Worm (Caenorhabditis elegans) whole organism, L3 larva: ENCODE data around the gene F35H10.3.

Experiments
- R02D3.7 ChIP-seq: fragments of 150-350 bp; optimal IDR thresholded peaks from 2 replicates; lab custom pipeline; 2014; ENCODE audit warnings: missing biosample characterization, missing genetic modification characterization
- ZK546.5 ChIP-seq: sonication (generic microtip); optimal IDR thresholded peaks from 2 replicates; lab custom pipeline; 2017; ENCODE audit warnings: missing biosample characterization, missing genetic modification characterization
- aly-2 ChIP-seq: fragments of 150-350 bp; optimal IDR thresholded peaks from 2 replicates; lab custom pipeline; 2014; ENCODE audit warnings: missing biosample characterization, missing genetic modification characterization
- ama-1 ChIP-seq: fragments of 150-350 bp; optimal IDR thresholded peaks from 2 replicates; lab custom pipeline; 2018
- ceh-28 ChIP-seq: fragments of 150-350 bp; optimal IDR thresholded peaks from 2 replicates; lab custom pipeline; 2014; ENCODE audit warnings: missing biosample characterization, missing genetic modification reagents, missing genetic modification characterization
- ceh-82 ChIP-seq: fragments of 150-350 bp; optimal IDR thresholded peaks from 2 replicates; lab custom pipeline; 2014; ENCODE audit warnings: missing biosample characterization, missing genetic modification characterization
- egl-27 ChIP-seq: sonication (generic microtip); optimal IDR thresholded peaks from 4 replicates; lab custom pipeline; 2017; ENCODE audit warnings: missing biosample characterization, missing genetic modification reagents, missing genetic modification characterization
- egl-5 ChIP-seq: fragments of 150-350 bp; optimal IDR thresholded peaks from 2 replicates; lab custom pipeline; 2017; ENCODE audit warnings: missing biosample characterization, missing genetic modification reagents, missing genetic modification characterization, inconsistent platforms
- elt-2 ChIP-seq: sonication (generic microtip); optimal IDR thresholded peaks from 2 replicates; lab custom pipeline; 2016; ENCODE audit warnings: missing genetic modification reagents, mild to moderate bottlenecking, missing genetic modification characterization, missing compliant biosample characterization
- elt-3 ChIP-seq, 3 experiments: fragments of 150-350 bp in 1 of 3; sonication (generic microtip) in 2 of 3; optimal IDR thresholded peaks; 2 replicates in 2 of 3; 4 replicates in 1 of 3; lab custom pipeline; 2014 to 2017; ENCODE audit warnings: missing biosample characterization in 3 of 3, missing genetic modification characterization in 3 of 3
- eor-1 ChIP-seq, 2 experiments: fragments of 150-350 bp; optimal IDR thresholded peaks; 2 replicates each; lab custom pipeline; 2014 to 2018; ENCODE audit warnings: missing biosample characterization in 2 of 2, missing genetic modification characterization in 2 of 2
- fkh-10 ChIP-seq: sonication (generic microtip); optimal IDR thresholded peaks from 2 replicates; lab custom pipeline; 2017; ENCODE audit warnings: missing biosample characterization, missing genetic modification reagents, missing genetic modification characterization
- fos-1 ChIP-seq: fragments of 150-350 bp; optimal IDR thresholded peaks from 2 replicates; lab custom pipeline; 2014; ENCODE audit warnings: missing biosample characterization, missing genetic modification characterization
- hmg-11 ChIP-seq: sonication (generic microtip); optimal IDR thresholded peaks from 2 replicates; lab custom pipeline; 2016; ENCODE audit warnings: missing genetic modification characterization, missing compliant biosample characterization
- jun-1 ChIP-seq: fragments of 150-350 bp; optimal IDR thresholded peaks from 2 replicates; lab custom pipeline; 2014; ENCODE audit warnings: missing biosample characterization, missing genetic modification reagents, missing genetic modification characterization
- lin-15B ChIP-seq: fragments of 150-350 bp; optimal IDR thresholded peaks from 2 replicates; lab custom pipeline; 2014; ENCODE audit warnings: missing biosample characterization, missing genetic modification characterization
- lin-39 ChIP-seq: fragments of 150-350 bp; optimal IDR thresholded peaks from 2 replicates; lab custom pipeline; 2018; ENCODE audit warnings: missing biosample characterization, missing genetic modification reagents, missing genetic modification characterization
- lsy-12 ChIP-seq: sonication (generic microtip); optimal IDR thresholded peaks from 2 replicates; lab custom pipeline; 2016; ENCODE audit warnings: mild to moderate bottlenecking, missing genetic modification characterization, missing compliant biosample characterization
- mdl-1 ChIP-seq: fragments of 150-350 bp; optimal IDR thresholded peaks from 2 replicates; lab custom pipeline; 2014; ENCODE audit warnings: missing biosample characterization, missing genetic modification characterization
- nfya-1 ChIP-seq: sonication (generic microtip); optimal IDR thresholded peaks from 2 replicates; lab custom pipeline; 2017; ENCODE audit warnings: missing genetic modification characterization, mild to moderate bottlenecking, missing compliant biosample characterization, antibody characterized with exemption, moderate library complexity; ENCODE audit not compliant: insufficient read depth
- nhr-12 ChIP-seq: fragments of 150-350 bp; optimal IDR thresholded peaks from 2 replicates; lab custom pipeline; 2014; ENCODE audit warnings: missing biosample characterization, missing genetic modification characterization
- nhr-23 ChIP-seq: fragments of 150-350 bp; optimal IDR thresholded peaks from 2 replicates; lab custom pipeline; 2014; ENCODE audit warnings: missing biosample characterization, missing genetic modification reagents, missing genetic modification characterization
- nhr-25 ChIP-seq: sonication (generic microtip); optimal IDR thresholded peaks from 2 replicates; lab custom pipeline; 2017; ENCODE audit warnings: missing biosample characterization, missing genetic modification characterization
- nhr-28 ChIP-seq: fragments of 150-350 bp; optimal IDR thresholded peaks from 2 replicates; lab custom pipeline; 2014; ENCODE audit warnings: missing biosample characterization, missing genetic modification characterization
- nhr-43 ChIP-seq: sonication (generic microtip); optimal IDR thresholded peaks from 2 replicates; lab custom pipeline; 2016; ENCODE audit warnings: mild to moderate bottlenecking, missing genetic modification characterization, missing compliant biosample characterization; ENCODE audit not compliant: poor library complexity, severe bottlenecking
- nhr-67 ChIP-seq: fragments of 150-350 bp; optimal IDR thresholded peaks from 2 replicates; lab custom pipeline; 2014; ENCODE audit warnings: missing biosample characterization, missing genetic modification characterization
- nhr-76 ChIP-seq: fragments of 150-350 bp; sonication (generic microtip); optimal IDR thresholded peaks from 5 replicates; lab custom pipeline; 2014; ENCODE audit warnings: missing biosample characterization, missing genetic modification characterization
- nhr-77 ChIP-seq: fragments of 150-350 bp; optimal IDR thresholded peaks from 2 replicates; lab custom pipeline; 2014; ENCODE audit warnings: missing biosample characterization, missing genetic modification characterization
- pha-4 ChIP-seq: fragments of 150-350 bp; optimal IDR thresholded peaks from 2 replicates; lab custom pipeline; 2014; ENCODE audit warnings: missing biosample characterization, missing genetic modification reagents, missing genetic modification characterization
- pqm-1 ChIP-seq: fragments of 150-350 bp; optimal IDR thresholded peaks from 2 replicates; lab custom pipeline; 2017; ENCODE audit warnings: missing biosample characterization, missing genetic modification characterization, inconsistent platforms
- skn-1 ChIP-seq: fragments of 150-350 bp; optimal IDR thresholded peaks from 2 replicates; lab custom pipeline; 2014; ENCODE audit warnings: missing biosample characterization, missing genetic modification characterization
- snpc-4 ChIP-seq: fragments of 150-350 bp; optimal IDR thresholded peaks from 2 replicates; lab custom pipeline; 2014; ENCODE audit warnings: missing biosample characterization, missing genetic modification characterization
- tbx-2 ChIP-seq: sonication (generic microtip); optimal IDR thresholded peaks from 2 replicates; lab custom pipeline; 2016; ENCODE audit warnings: mild to moderate bottlenecking, missing genetic modification characterization, missing compliant biosample characterization
- zag-1 ChIP-seq: fragments of 150-350 bp; optimal IDR thresholded peaks from 2 replicates; lab custom pipeline; 2014; ENCODE audit warnings: missing biosample characterization, missing genetic modification characterization
- ztf-11 ChIP-seq: fragments of 150-350 bp; optimal IDR thresholded peaks from 2 replicates; lab custom pipeline; 2014; ENCODE audit warnings: missing biosample characterization, missing genetic modification characterization
- ztf-4 ChIP-seq: fragments of 150-350 bp; optimal IDR thresholded peaks from 2 replicates; lab custom pipeline; 2014; ENCODE audit warnings: missing biosample characterization, missing genetic modification characterization

F35H10.3 gene

ce11 chrIV:8367887-8368286 lies 42.1 kb downstream of the F35H10.3 start:
- no peak for TF ChIP-seq elt-3 (tag; optimal IDR thresholded peaks at IDR 0.05; lab: Kevin White, UChicago)
- TF ChIP-seq mdl-1 (tag; lab: Kevin White, UChicago) = no peak
- no peak for TF ChIP-seq ZK546.5 (tag; lab: Kevin White, UChicago)
- no peak for TF ChIP-seq nhr-76 (tag; lab: Kevin White, UChicago)
- TF ChIP-seq aly-2 (tag; lab: Kevin White, UChicago) = no peak
- no peak for TF ChIP-seq nfya-1 (tag; lab: Kevin White, UChicago)
- TF ChIP-seq nhr-67 (tag; lab: Kevin White, UChicago) = no peak
- no peak for TF ChIP-seq ztf-4
- TF ChIP-seq zag-1 (tag; lab: Kevin White, UChicago) = no peak
- TF ChIP-seq egl-5 (tag; lab: Kevin White, UChicago) = no peak
- TF ChIP-seq pha-4 (tag; lab: Kevin White, UChicago) = no peak
- no peak for TF ChIP-seq fos-1 (tag; lab: Kevin White, UChicago)
- no peak for TF ChIP-seq tbx-2
- no peak for TF ChIP-seq nhr-25

ce11 chrIV:8369135-8369534 lies 43.4 kb downstream of the F35H10.3 start, which contains the start of gene D2096.6:
TSS of gene D2096.6 (minus strand) at chrIV:8369235.
- no peak for TF ChIP-seq snpc-4
- no peak for TF ChIP-seq elt-2 (tag; lab: Kevin White, UChicago)
- no peak for TF ChIP-seq skn-1 (tag; lab: Kevin White, UChicago)
- TF ChIP-seq nhr-77 (tag; lab: Kevin White, UChicago) = no peak
- TF ChIP-seq mdl-1 (tag; lab: Kevin White, UChicago) = no peak
- no peak for TF ChIP-seq ztf-11 (tag; lab: Kevin White, UChicago)
- TF ChIP-seq hmg-11 (tag; lab: Kevin White, UChicago) = no peak
- no peak for TF ChIP-seq lin-15B
- TF ChIP-seq fkh-10 (GFP tag; lab: Kevin White, UChicago) = no peak

- TF ChIP-seq R02D3.7 (tag; lab: Kevin White, UChicago) (peak; percentile 79), lsy-12 (tag; lab: Kevin White, UChicago) (peak; percentile 79), eor-1 (tag; optimal IDR thresholded peaks at IDR 0.05; lab: Kevin White, UChicago) (no peak), ceh-82 (tag; lab: Kevin White, UChicago) (peak; percentile 18), ztf-4 (peak; percentile 30), lin-15B (peak; percentile 59), nhr-77 (tag; lab: Kevin White, UChicago) (no peak), lin-39 (tag; lab: Kevin White, UChicago) (peak; percentile 90), nhr-67 (tag; lab: Kevin White, UChicago) (no peak), skn-1 (tag; lab: Kevin White, UChicago) (peak; percentile 57), nhr-25 (peak; percentile 59), elt-3 (tag; optimal IDR thresholded peaks at IDR 0.05; lab: Kevin White, UChicago) (no peak), nhr-23 (tag; lab: Kevin White, UChicago) (peak; percentile 56), jun-1 (tag; lab: Kevin White, UChicago) (peak; percentile 55), nhr-28 (tag; lab: Kevin White, UChicago) (no peak), nfya-1 (tag; lab: Kevin White, UChicago) (peak; percentile 80), fos-1 (tag; lab: Kevin White, UChicago) (no peak), pha-4 (tag; lab: Kevin White, UChicago) (peak; percentile 88), fkh-10 (GFP tag; lab: Kevin White, UChicago) (no peak), tbx-2 (peak; percentile 59), pqm-1 (tag; lab: Kevin White, UChicago) (peak; percentile 72), egl-27 (peak; percentile 7), nhr-43 (tag; lab: Kevin White, UChicago) (peak; percentile 81), ceh-28 (tag; lab: Kevin White, UChicago) (no peak), ZK546.5 (tag; lab: Kevin White, UChicago) (no peak), snpc-4 (peak; percentile 63), ama-1 (peak; percentile 84), nhr-12 (no peak), elt-2 (tag; lab: Kevin White, UChicago) (peak; percentile 66), egl-5 (tag; lab: Kevin White, UChicago) (peak; percentile 71)
Measured at ce11 chrIV:8375381-8375780, 49.6 kb downstream of the F35H10.3 start.
